Worm (Caenorhabditis elegans) whole organism, early embryonic: ENCODE measurements around the gene Y6G8.5.
"Not testable (repeated sequence)": the region's sequence is repeated elsewhere in the genome, so short reads cannot be mapped to it uniquely, and the experiment has no call there.

Experiments
- ama-1 ChIP-seq: fragments of 150-350 bp; optimal IDR thresholded peaks from 2 replicates; lab custom pipeline; 2014
- tbx-11 ChIP-seq: fragments of 200-800 bp; sonication (Bioruptor generic); IDR thresholded peaks from 2 replicates; pipeline ENCODE4 v1.3.6; 2022; ENCODE audit warnings: missing genetic modification characterization, missing compliant biosample characterization

DNA sequence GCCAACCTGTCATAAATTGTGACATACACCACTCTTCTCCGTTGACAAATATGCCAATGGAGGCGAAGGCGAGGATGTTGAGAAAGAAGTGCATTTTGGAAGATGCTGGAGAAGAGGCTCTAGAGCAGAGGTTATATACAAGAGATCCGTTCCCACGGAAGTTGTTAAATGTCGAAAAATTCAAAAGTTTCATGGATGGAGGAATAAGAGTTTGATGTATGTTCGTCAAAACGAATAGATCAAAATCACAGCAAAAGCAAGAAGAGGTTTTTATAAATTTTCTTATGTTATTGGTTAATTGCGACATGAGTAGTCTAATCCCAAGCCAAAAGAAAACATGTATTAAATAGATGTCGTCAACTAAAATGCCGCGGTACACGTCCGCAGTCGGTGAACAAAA lies 5.0 kb downstream of the Y6G8.5 start, which contains the start of gene Y6G8.15:
- not testable (repeated sequence) for TF ChIP-seq tbx-11 (GFP tag; lab: Robert Waterston, UW); ama-1 (lab: Kevin White, UChicago)
